Fruit fly (Drosophila melanogaster) whole organism, prepupa: Measurements from ENCODE around the gene CG31793.

Source experiments
- Blimp-1 ChIP-seq: fragments of 200-800 bp; sonication (Bioruptor generic); optimal IDR thresholded peaks from 3 replicates; lab custom pipeline; 2017; ENCODE audit warnings: missing biosample characterization, missing genetic modification characterization, mild to moderate bottlenecking, moderate library complexity, missing genetic modification reagents
- CG10631 ChIP-seq: fragments of 200-800 bp; sonication (Bioruptor generic); optimal IDR thresholded peaks from 2 replicates; lab custom pipeline; 2016; ENCODE audit warnings: missing biosample characterization, missing genetic modification characterization
- CG10669 ChIP-seq: fragments of 200-800 bp; sonication (Bioruptor generic); optimal IDR thresholded peaks from 3 replicates; lab custom pipeline; 2018; ENCODE audit warnings: missing biosample characterization, mild to moderate bottlenecking, missing genetic modification characterization, moderate library complexity
- CG11294 ChIP-seq: fragments of 200-800 bp; sonication (Bioruptor generic); IDR thresholded peaks from 2 replicates; pipeline ENCODE4 v1.3.6; 2022; ENCODE audit warnings: missing biosample characterization, missing genetic modification characterization
- CG11762 ChIP-seq: fragments of 200-800 bp; sonication (Bioruptor generic); optimal IDR thresholded peaks from 3 replicates; lab custom pipeline; 2016; ENCODE audit warnings: missing biosample characterization, missing genetic modification characterization; ENCODE audit not compliant: insufficient read depth
- CG11902 ChIP-seq: fragments of 200-800 bp; sonication (Bioruptor generic); optimal IDR thresholded peaks from 3 replicates; lab custom pipeline; 2016; ENCODE audit warnings: missing biosample characterization, missing genetic modification characterization
- CG15336 ChIP-seq: fragments of 200-800 bp; sonication (Bioruptor generic); IDR thresholded peaks from 2 replicates; pipeline ENCODE4 v1.3.6; 2022; ENCODE audit warnings: missing biosample characterization, missing genetic modification characterization
- CG3032 ChIP-seq: fragments of 200-800 bp; optimal IDR thresholded peaks from 2 replicates; lab custom pipeline; 2019; ENCODE audit warnings: missing biosample characterization, mild to moderate bottlenecking, missing genetic modification characterization, moderate library complexity
- CG31627 ChIP-seq: fragments of 200-800 bp; sonication (Bioruptor generic); optimal IDR thresholded peaks from 3 replicates; lab custom pipeline; 2016; ENCODE audit warnings: missing biosample characterization, missing genetic modification characterization
- CG32006 ChIP-seq: fragments of 200-800 bp; sonication (Bioruptor generic); optimal IDR thresholded peaks from 3 replicates; lab custom pipeline; 2017; ENCODE audit warnings: missing biosample characterization, mild to moderate bottlenecking, missing genetic modification characterization
- CG34406 ChIP-seq: fragments of 200-800 bp; sonication (Bioruptor generic); optimal IDR thresholded peaks from 3 replicates; lab custom pipeline; 2016; ENCODE audit warnings: missing biosample characterization, missing genetic modification characterization
- CG3919 ChIP-seq: fragments of 200-800 bp; sonication (Bioruptor generic); optimal IDR thresholded peaks from 3 replicates; lab custom pipeline; 2016; ENCODE audit warnings: missing biosample characterization, missing genetic modification characterization
- CG6163 ChIP-seq: fragments of 200-800 bp; sonication (Bioruptor generic); IDR thresholded peaks from 3 replicates; pipeline ENCODE4 v1.3.6; 2022; ENCODE audit warnings: missing biosample characterization, missing genetic modification characterization
- CG6276 ChIP-seq: fragments of 200-800 bp; sonication (Bioruptor generic); optimal IDR thresholded peaks from 2 replicates; lab custom pipeline; 2017; ENCODE audit warnings: missing biosample characterization, mild to moderate bottlenecking, missing genetic modification characterization
- CG6792 ChIP-seq: fragments of 200-800 bp; sonication (Bioruptor generic); optimal IDR thresholded peaks from 3 replicates; lab custom pipeline; 2016; ENCODE audit warnings: missing biosample characterization, missing genetic modification characterization
- CG6808 ChIP-seq: fragments of 200-800 bp; sonication (Bioruptor generic); optimal IDR thresholded peaks from 3 replicates; lab custom pipeline; 2017; ENCODE audit warnings: missing biosample characterization, missing genetic modification characterization, mild to moderate bottlenecking, moderate library complexity, missing genetic modification reagents
- CG6854 ChIP-seq: fragments of 200-800 bp; sonication (Bioruptor generic); optimal IDR thresholded peaks from 2 replicates; lab custom pipeline; 2017; ENCODE audit warnings: missing biosample characterization, mild to moderate bottlenecking, missing genetic modification characterization
- CG7368 ChIP-seq: fragments of 200-800 bp; sonication (Bioruptor generic); optimal IDR thresholded peaks from 3 replicates; lab custom pipeline; 2016; ENCODE audit warnings: missing biosample characterization, missing genetic modification characterization
- CG8119 ChIP-seq: fragments of 200-800 bp; sonication (Bioruptor generic); IDR thresholded peaks from 3 replicates; pipeline ENCODE4 v1.3.6; 2022; ENCODE audit warnings: missing biosample characterization, missing genetic modification characterization
- CG8319 ChIP-seq: fragments of 200-800 bp; sonication (Bioruptor generic); optimal IDR thresholded peaks from 3 replicates; lab custom pipeline; 2016; ENCODE audit warnings: missing biosample characterization, missing genetic modification characterization
- Eip78C ChIP-seq: fragments of 200-800 bp; sonication (Bioruptor generic); peaks from one replicate; lab custom pipeline; 2016; ENCODE audit warnings: missing biosample characterization, missing genetic modification characterization
- Eip93F ChIP-seq: fragments of 200-800 bp; sonication (Bioruptor generic); optimal IDR thresholded peaks from 2 replicates; lab custom pipeline; 2016; ENCODE audit warnings: missing biosample characterization, mild to moderate bottlenecking, missing genetic modification characterization
- Gug ChIP-seq: fragments of 200-800 bp; sonication (Bioruptor generic); IDR thresholded peaks from 2 replicates; pipeline ENCODE4 v1.3.6; 2022; ENCODE audit warnings: missing biosample characterization, missing genetic modification characterization
- Hr39 ChIP-seq: fragments of 200-800 bp; sonication (Bioruptor generic); optimal IDR thresholded peaks from 2 replicates; lab custom pipeline; 2016; ENCODE audit warnings: missing biosample characterization, missing genetic modification characterization
- Hr4 ChIP-seq: fragments of 200-800 bp; sonication (Bioruptor generic); optimal IDR thresholded peaks from 3 replicates; lab custom pipeline; 2016; ENCODE audit warnings: missing biosample characterization, missing genetic modification characterization
- Lpt ChIP-seq: fragments of 200-800 bp; sonication (Bioruptor generic); optimal IDR thresholded peaks from 3 replicates; lab custom pipeline; 2016; ENCODE audit warnings: missing biosample characterization, missing genetic modification characterization
- Met ChIP-seq: fragments of 200-800 bp; sonication (Bioruptor generic); optimal IDR thresholded peaks from 3 replicates; lab custom pipeline; 2016; ENCODE audit warnings: missing biosample characterization, missing genetic modification characterization
- OdsH ChIP-seq: fragments of 200-800 bp; sonication (Bioruptor generic); optimal IDR thresholded peaks from 3 replicates; lab custom pipeline; 2016; ENCODE audit warnings: missing biosample characterization, missing genetic modification characterization
- Smox ChIP-seq: fragments of 200-800 bp; sonication (Bioruptor generic); optimal IDR thresholded peaks from 3 replicates; lab custom pipeline; 2016; ENCODE audit warnings: missing biosample characterization, missing genetic modification characterization
- achi ChIP-seq: fragments of 200-800 bp; sonication (Bioruptor generic); optimal IDR thresholded peaks from 3 replicates; lab custom pipeline; 2016; ENCODE audit warnings: missing biosample characterization, missing genetic modification characterization
- acj6 ChIP-seq: fragments of 200-800 bp; sonication (Bioruptor generic); optimal IDR thresholded peaks from 3 replicates; lab custom pipeline; 2016; ENCODE audit warnings: missing biosample characterization, missing genetic modification characterization
- cyc ChIP-seq: fragments of 200-800 bp; sonication (Bioruptor generic); optimal IDR thresholded peaks from 3 replicates; lab custom pipeline; 2016; ENCODE audit warnings: missing biosample characterization, missing genetic modification characterization
- dac ChIP-seq: fragments of 200-800 bp; sonication (Bioruptor generic); optimal IDR thresholded peaks from 2 replicates; lab custom pipeline; 2017; ENCODE audit warnings: missing biosample characterization, mild to moderate bottlenecking, missing genetic modification characterization
- dsx ChIP-seq: fragments of 200-800 bp; optimal IDR thresholded peaks from 3 replicates; lab custom pipeline; 2019; ENCODE audit warnings: missing biosample characterization, mild to moderate bottlenecking, missing genetic modification characterization, moderate library complexity; ENCODE audit not compliant: poor library complexity, severe bottlenecking
- eg ChIP-seq: fragments of 200-800 bp; sonication (Bioruptor generic); IDR thresholded peaks from 3 replicates; pipeline ENCODE4 v1.3.6; 2022; ENCODE audit warnings: missing biosample characterization, missing genetic modification characterization
- esn ChIP-seq: fragments of 200-800 bp; sonication (Bioruptor generic); optimal IDR thresholded peaks from 2 replicates; lab custom pipeline; 2016; ENCODE audit warnings: missing biosample characterization, mild to moderate bottlenecking, missing genetic modification characterization, moderate library complexity
- fd59A ChIP-seq: fragments of 200-800 bp; sonication (Bioruptor generic); optimal IDR thresholded peaks from 2 replicates; lab custom pipeline; 2017; ENCODE audit warnings: missing biosample characterization, mild to moderate bottlenecking, missing genetic modification characterization, missing genetic modification reagents
- lz ChIP-seq: fragments of 200-800 bp; sonication (Bioruptor generic); optimal IDR thresholded peaks from 3 replicates; lab custom pipeline; 2016; ENCODE audit warnings: missing biosample characterization, missing genetic modification characterization
- net ChIP-seq: fragments of 200-800 bp; sonication (Bioruptor generic); optimal IDR thresholded peaks from 3 replicates; lab custom pipeline; 2016; ENCODE audit warnings: missing biosample characterization, missing genetic modification characterization
- pdm3 ChIP-seq: fragments of 200-800 bp; sonication (Bioruptor generic); optimal IDR thresholded peaks from 3 replicates; lab custom pipeline; 2016; ENCODE audit warnings: missing biosample characterization, missing genetic modification characterization
- spab ChIP-seq: fragments of 200-800 bp; sonication (Bioruptor generic); optimal IDR thresholded peaks from 2 replicates; lab custom pipeline; 2017; ENCODE audit warnings: missing biosample characterization, mild to moderate bottlenecking, missing genetic modification characterization, missing genetic modification reagents
- svp ChIP-seq: fragments of 200-800 bp; sonication (Bioruptor generic); peaks from one replicate; lab custom pipeline; 2016; ENCODE audit warnings: missing biosample characterization, missing genetic modification characterization
- topi ChIP-seq: fragments of 200-800 bp; sonication (Bioruptor generic); optimal IDR thresholded peaks from 3 replicates; lab custom pipeline; 2016; ENCODE audit warnings: missing biosample characterization, missing genetic modification characterization
- vri ChIP-seq: fragments of 200-800 bp; sonication (Bioruptor generic); optimal IDR thresholded peaks from 3 replicates; lab custom pipeline; 2016; ENCODE audit warnings: missing biosample characterization, mild to moderate bottlenecking, missing genetic modification characterization

Gene CG31793

dm6 chr2L:18966214-18966556 is 37.0 kb upstream of the CG31793 start (continued):
- peak; percentile 44 for TF ChIP-seq CG32006 (GFP tag; lab: Kevin White, UChicago)
- no peak for TF ChIP-seq Smox (GFP tag; lab: Kevin White, UChicago)
- no peak for TF ChIP-seq CG6792 (GFP tag; lab: Kevin White, UChicago)
- TF ChIP-seq eg (GFP tag; lab: Robert Waterston, UW) = peak; percentile 89
- TF ChIP-seq OdsH (GFP tag; lab: Kevin White, UChicago) = peak; percentile 37
- TF ChIP-seq dac (GFP tag; lab: Kevin White, UChicago) = no peak
- TF ChIP-seq CG31627 (GFP tag; lab: Kevin White, UChicago) = no peak

- peak; percentile 5 for TF ChIP-seq topi (GFP tag; lab: Kevin White, UChicago)
- TF ChIP-seq cyc (GFP tag; lab: Kevin White, UChicago) = no peak
- TF ChIP-seq CG8319 = no peak
- TF ChIP-seq CG15336 (GFP tag; lab: Robert Waterston, UW) = peak; percentile 61
- TF ChIP-seq eg (GFP tag; lab: Robert Waterston, UW) = peak; percentile 60; the same call in 2 of the 3 replicates
- TF ChIP-seq acj6 (GFP tag; lab: Kevin White, UChicago) = peak; percentile 15
- TF ChIP-seq CG8119 = peak; percentile 55; the same call in 2 of the 3 replicates
- TF ChIP-seq OdsH (GFP tag; lab: Kevin White, UChicago) = peak; percentile 5
- TF ChIP-seq svp (GFP tag; lab: Kevin White, UChicago) = peak; percentile 70
- TF ChIP-seq fd59A (GFP tag; lab: Kevin White, UChicago) = no peak
- TF ChIP-seq Eip93F (GFP tag; lab: Kevin White, UChicago) = peak; percentile 44
- TF ChIP-seq achi (GFP tag; lab: Kevin White, UChicago) = peak; percentile 37
- peak; percentile 5 for TF ChIP-seq Blimp-1 (GFP tag; lab: Kevin White, UChicago)
- TF ChIP-seq net = peak; percentile 19
- TF ChIP-seq CG11902 = peak; percentile 7
- TF ChIP-seq CG6276 = peak; percentile 4
- TF ChIP-seq Met (GFP tag; lab: Kevin White, UChicago) = peak; percentile 27
- peak; percentile 39 for TF ChIP-seq Hr4 (GFP tag; lab: Kevin White, UChicago)
- TF ChIP-seq CG11762 (GFP tag; lab: Kevin White, UChicago) = no peak
- no peak for TF ChIP-seq CG6163
- TF ChIP-seq CG34406 (GFP tag; lab: Kevin White, UChicago) = no peak
- TF ChIP-seq CG10631 (GFP tag; lab: Kevin White, UChicago) = peak; percentile 22
- TF ChIP-seq esn (GFP tag; lab: Kevin White, UChicago) = no peak
- peak; percentile 8 for TF ChIP-seq CG6808 (GFP tag; lab: Kevin White, UChicago)
- TF ChIP-seq CG32006 (GFP tag; lab: Kevin White, UChicago) = no peak
- TF ChIP-seq, all 60 proteins: peak for 17
Observed at dm6 chr2L:18966844-18967243, 36.3 kb upstream of the CG31793 start.

dm6 chr2L:18967897-18968296 is 35.3 kb upstream of the CG31793 start:
- TF ChIP-seq CG3919 = no peak
- no peak for TF ChIP-seq Smox (GFP tag; lab: Kevin White, UChicago)
- no peak for TF ChIP-seq CG3032 (tag; lab: Kevin White, UChicago)
- TF ChIP-seq vri (GFP tag; lab: Kevin White, UChicago) = peak; percentile 1

- TF ChIP-seq CG7368 (GFP tag; lab: Kevin White, UChicago) (no peak), CG6163 (no peak), net (no peak), CG10669 (no peak), CG11902 (no peak), Met (GFP tag; lab: Kevin White, UChicago) (peak; percentile 44), CG6854 (GFP tag; lab: Kevin White, UChicago) (peak; percentile 38), esn (GFP tag; lab: Kevin White, UChicago) (peak; percentile 55), CG8119 (no peak), Eip78C (GFP tag; lab: Kevin White, UChicago) (peak; percentile 71), CG6792 (GFP tag; lab: Kevin White, UChicago) (peak; percentile 8), Hr39 (peak; percentile 46), Smox (GFP tag; lab: Kevin White, UChicago) (peak; percentile 28), CG32006 (GFP tag; lab: Kevin White, UChicago) (no peak), dsx (GFP tag; lab: Kevin White, UChicago) (no peak), pdm3 (GFP tag; lab: Kevin White, UChicago) (peak; percentile 38), CG11294 (no peak), lz (GFP tag; lab: Kevin White, UChicago) (peak; percentile 27), Gug (GFP tag; lab: Robert Waterston, UW) (no peak), CG31627 (GFP tag; lab: Kevin White, UChicago) (peak; percentile 58), eg (GFP tag; lab: Robert Waterston, UW) (no peak), spab (GFP tag; lab: Kevin White, UChicago) (no peak), svp (GFP tag; lab: Kevin White, UChicago) (peak; percentile 65), Lpt (GFP tag; lab: Kevin White, UChicago) (no peak)
Observed at dm6 chr2L:18968370-18969105, 34.6 kb upstream of the CG31793 start, which contains the start of the genes Nak and Tango6. Gene Nak (minus strand): TSS chr2L:18968744. Gene Tango6 (plus strand): TSS chr2L:18969028.
